Worm (Caenorhabditis elegans) whole organism, late embryonic: ENCODE data around the gene cho-1.

Experiments
- C08G9.2 ChIP-seq: sonication (generic microtip); optimal IDR thresholded peaks from 2 replicates; lab custom pipeline; 2016; ENCODE audit warnings: mild to moderate bottlenecking, missing genetic modification characterization, moderate library complexity, missing compliant biosample characterization
- ama-1 ChIP-seq: fragments of 150-350 bp; optimal IDR thresholded peaks from 2 replicates; lab custom pipeline; 2014
- ceh-22 ChIP-seq: sonication (generic microtip); optimal IDR thresholded peaks from 2 replicates; lab custom pipeline; 2017; ENCODE audit warnings: missing biosample characterization, missing genetic modification characterization
- ceh-9 ChIP-seq: sonication (generic microtip); optimal IDR thresholded peaks from 2 replicates; lab custom pipeline; 2016; ENCODE audit warnings: mild to moderate bottlenecking, missing genetic modification characterization, inconsistent platforms, missing compliant biosample characterization
- elt-2 ChIP-seq: sonication (generic microtip); optimal IDR thresholded peaks from 2 replicates; lab custom pipeline; 2016; ENCODE audit warnings: missing genetic modification reagents, missing genetic modification characterization, missing compliant biosample characterization
- ets-4 ChIP-seq: sonication (generic microtip); optimal IDR thresholded peaks from 2 replicates; lab custom pipeline; 2016; ENCODE audit warnings: missing genetic modification characterization, missing compliant biosample characterization
- hlh-13 ChIP-seq: fragments of 200-800 bp; sonication (Bioruptor generic); optimal IDR thresholded peaks from 2 replicates; lab custom pipeline; 2018; ENCODE audit warnings: mild to moderate bottlenecking, missing genetic modification characterization, missing compliant biosample characterization
- hlh-8 ChIP-seq: sonication (generic microtip); optimal IDR thresholded peaks from 2 replicates; lab custom pipeline; 2016; ENCODE audit warnings: missing genotype, missing genetic modification characterization, missing compliant biosample characterization
- mec-3 ChIP-seq: sonication (generic microtip); optimal IDR thresholded peaks from 2 replicates; lab custom pipeline; 2016; ENCODE audit warnings: borderline replicate concordance, missing genetic modification characterization, missing compliant biosample characterization
- nhr-11 ChIP-seq: fragments of 150-350 bp; optimal IDR thresholded peaks from 2 replicates; lab custom pipeline; 2014; ENCODE audit warnings: missing biosample characterization, missing genetic modification characterization
- pax-1 ChIP-seq: fragments of 150-350 bp; optimal IDR thresholded peaks from 2 replicates; lab custom pipeline; 2014; ENCODE audit warnings: missing biosample characterization, missing genetic modification characterization
- pha-4 ChIP-seq: fragments of 150-350 bp; optimal IDR thresholded peaks from 2 replicates; lab custom pipeline; 2018; ENCODE audit warnings: missing biosample characterization, missing genetic modification reagents, missing genetic modification characterization
- unc-3 ChIP-seq, 2 experiments: fragments of 200-800 bp in 1 of 2; sonication (Bioruptor generic) in 1 of 2; sonication (generic microtip) in 1 of 2; conservative IDR thresholded peaks in 1 of 2; optimal IDR thresholded peaks in 1 of 2; 2 replicates each; pipeline versions ENCODE4 v1.3.6 to Lab custom; 2016 to 2022; ENCODE audit warnings: missing compliant biosample characterization in 2 of 2, missing genetic modification characterization in 2 of 2, missing genetic modification reagents in 1 of 2
- unc-86 ChIP-seq: sonication (generic microtip); optimal IDR thresholded peaks from 2 replicates; lab custom pipeline; 2016; ENCODE audit warnings: missing genetic modification characterization, missing compliant biosample characterization

DNA sequence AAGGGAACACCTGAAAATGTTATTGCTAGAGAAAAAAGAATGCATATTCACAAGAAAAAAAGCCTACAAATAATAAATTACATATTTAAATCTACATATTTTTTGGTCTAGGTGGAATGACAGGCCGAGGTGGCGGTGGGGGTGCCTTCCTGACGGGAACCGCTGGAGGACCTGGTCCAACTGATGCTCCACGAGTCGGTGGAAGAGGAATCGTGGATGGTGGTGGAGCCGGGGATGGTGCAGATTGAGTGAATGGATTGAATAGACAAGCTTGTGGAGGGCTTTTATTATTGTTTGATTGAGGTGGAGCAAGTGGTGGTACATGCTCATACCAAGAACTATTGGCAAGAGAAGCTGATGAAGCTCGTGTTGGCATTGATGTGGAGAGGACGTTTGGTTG is 47.4 kb upstream of the cho-1 start:
- TF ChIP-seq mec-3 (tag; lab: Kevin White, UChicago): no peak
- no peak for TF ChIP-seq ets-4 (tag; lab: Kevin White, UChicago)
- no peak for TF ChIP-seq ceh-9 (tag; lab: Kevin White, UChicago)
- no peak for TF ChIP-seq pha-4 (tag; lab: Kevin White, UChicago)
- TF ChIP-seq ceh-22 (tag; lab: Kevin White, UChicago): no peak
- TF ChIP-seq hlh-13 (GFP tag; lab: Kevin White, UChicago): no peak
- TF ChIP-seq nhr-11: no peak
- no peak for TF ChIP-seq unc-3 (GFP tag; conservative IDR thresholded peaks at IDR 0.05; lab: Robert Waterston, UW)
- TF ChIP-seq unc-3 (tag; optimal IDR thresholded peaks at IDR 0.05; lab: Kevin White, UChicago): no peak
- TF ChIP-seq elt-2: no peak
- TF ChIP-seq hlh-8: no peak
- no peak for TF ChIP-seq unc-86 (tag; lab: Kevin White, UChicago)
- TF ChIP-seq C08G9.2 (tag; lab: Kevin White, UChicago): no peak
- TF ChIP-seq ama-1 (lab: Kevin White, UChicago): no peak
- no peak for TF ChIP-seq pax-1 (tag; lab: Kevin White, UChicago)
